Fruit fly (Drosophila melanogaster): Measurements from ENCODE around the gene CG43895.

DNA sequence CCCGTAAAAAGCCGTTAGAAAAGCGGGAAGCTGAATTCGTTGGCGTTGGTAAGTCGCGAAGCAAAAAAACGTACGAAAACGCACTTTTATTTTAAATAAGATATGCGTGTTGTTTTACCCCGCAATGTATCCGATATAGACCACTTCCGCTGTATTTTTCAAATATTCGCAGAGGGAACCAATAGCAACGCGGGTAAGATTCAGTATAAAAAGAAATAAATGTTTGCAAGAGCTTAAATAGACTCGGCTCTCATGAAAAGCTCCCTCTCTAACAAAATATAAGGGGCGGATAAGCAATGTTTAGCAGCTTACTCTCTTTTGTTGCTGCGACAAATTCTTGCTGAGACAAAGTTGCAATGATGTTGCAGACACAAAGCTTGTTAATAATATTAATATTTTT is 43.2 kb downstream of the CG43895 start, which contains the start of gene Syn1:
- TF ChIP-seq fd85E (GFP tag; optimal IDR thresholded peaks at IDR 0.05) (no peak), acj6 (GFP tag; optimal IDR thresholded peaks at IDR 0.05) (no peak), lz (GFP tag; optimal IDR thresholded peaks at IDR 0.05) (no peak), Sox102F (GFP tag; optimal IDR thresholded peaks at IDR 0.05) (no peak), CG11902 (GFP tag; optimal IDR thresholded peaks at IDR 0.05) (no peak), Smox (GFP tag; optimal IDR thresholded peaks at IDR 0.05) (no peak), CG8632 (GFP tag; optimal IDR thresholded peaks at IDR 0.05) (no peak), Ets21C (GFP tag; optimal IDR thresholded peaks at IDR 0.05) (no peak), CG31627 (GFP tag; optimal IDR thresholded peaks at IDR 0.05) (no peak), CG8119 (GFP tag; IDR thresholded peaks at IDR 0.05) (no peak), fd59A (GFP tag; optimal IDR thresholded peaks at IDR 0.05) (no peak)

All from whole organism, prepupa.